Worm (Caenorhabditis elegans): ENCODE measurements around the gene cpz-2.

DNA sequence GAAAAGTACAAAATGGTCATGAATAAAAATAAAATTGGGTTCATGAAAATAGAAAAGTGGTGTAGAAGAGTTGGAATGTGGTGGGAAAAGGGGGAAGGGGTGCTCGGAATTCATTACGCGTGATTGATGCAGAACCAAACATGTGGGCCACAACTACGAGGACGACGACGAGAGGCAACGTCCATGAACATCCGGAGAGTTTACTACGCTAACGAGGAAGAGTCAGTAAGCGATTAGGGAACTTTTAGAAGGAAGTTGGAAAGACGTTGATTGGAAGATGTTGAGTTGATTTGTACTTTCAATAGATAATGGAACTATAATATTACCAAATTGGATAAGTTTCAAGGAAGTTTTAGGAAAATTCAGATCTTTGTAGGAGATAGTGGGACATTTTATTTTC lies 20.7 kb downstream of the cpz-2 start:
- TF ChIP-seq ZK546.5 (tag; optimal IDR thresholded peaks at IDR 0.05) (no peak), unc-130 (GFP tag; optimal IDR thresholded peaks at IDR 0.05) (no peak), nhr-48 (tag; optimal IDR thresholded peaks at IDR 0.05) (no peak), dpl-1 (GFP tag; optimal IDR thresholded peaks at IDR 0.05) (no peak), pha-4 (GFP tag; IDR thresholded peaks at IDR 0.05) (no peak), pha-4 (tag; optimal IDR thresholded peaks at IDR 0.05) (no peak), hlh-30 (tag; optimal IDR thresholded peaks at IDR 0.05; ENCODE audit: insufficient read depth) (no peak), ztf-11 (tag; optimal IDR thresholded peaks at IDR 0.05) (no peak), mxl-2 (GFP tag; conservative IDR thresholded peaks at IDR 0.05) (no peak), lin-39 (tag; optimal IDR thresholded peaks at IDR 0.05) (no peak), aly-2 (tag; optimal IDR thresholded peaks at IDR 0.05) (no peak), nhr-77 (tag; optimal IDR thresholded peaks at IDR 0.05) (no peak)

All from whole organism, L4 larva.